Fruit fly (Drosophila melanogaster) whole organism, embryonic: Measurements from ENCODE around the gene blp.

Source experiments
- CG11247 ChIP-seq: fragments of 200-800 bp; sonication (Bioruptor generic); IDR thresholded peaks from 2 replicates; pipeline ENCODE4 v1.3.6; 2022; ENCODE audit warnings: missing biosample characterization, missing genetic modification characterization
- CG11695 ChIP-seq: fragments of 200-800 bp; sonication (Bioruptor generic); IDR thresholded peaks from 3 replicates; pipeline ENCODE4 v1.3.6; 2022; ENCODE audit warnings: missing biosample characterization, missing genetic modification characterization
- CG1233 ChIP-seq: fragments of 200-800 bp; sonication (Bioruptor generic); optimal IDR thresholded peaks from 4 replicates; lab custom pipeline; 2018; ENCODE audit warnings: missing biosample characterization, mild to moderate bottlenecking, missing genetic modification characterization
- CG13287 ChIP-seq: fragments of 200-800 bp; sonication (Bioruptor generic); IDR thresholded peaks from 2 replicates; pipeline ENCODE4 v1.3.6; 2022; ENCODE audit warnings: missing biosample characterization, missing genetic modification characterization; ENCODE audit not compliant: partially characterized antibody
- CG1647 ChIP-seq: fragments of 200-800 bp; sonication (Bioruptor generic); optimal IDR thresholded peaks from 3 replicates; lab custom pipeline; 2016; ENCODE audit warnings: missing biosample characterization, missing genetic modification characterization
- CG16813 ChIP-seq: fragments of 200-800 bp; sonication (Bioruptor generic); IDR thresholded peaks from 3 replicates; pipeline ENCODE4 v1.3.6; 2022; ENCODE audit warnings: missing biosample characterization, missing genetic modification characterization; ENCODE audit not compliant: partially characterized antibody
- CG17328 ChIP-seq: fragments of 200-800 bp; sonication (Bioruptor generic); IDR thresholded peaks from 2 replicates; pipeline ENCODE4 v1.3.6; 2022; ENCODE audit warnings: missing biosample characterization, missing genetic modification characterization
- CG2712 ChIP-seq: fragments of 200-800 bp; optimal IDR thresholded peaks from 3 replicates; lab custom pipeline; 2019; ENCODE audit warnings: missing biosample characterization, mild to moderate bottlenecking, missing genetic modification characterization, moderate library complexity
- CG32532 ChIP-seq: fragments of 200-800 bp; sonication (Bioruptor generic); IDR thresholded peaks from 2 replicates; pipeline ENCODE4 v1.3.6; 2022; ENCODE audit warnings: missing biosample characterization, missing genetic modification characterization
- CG7987 ChIP-seq: fragments of 200-800 bp; sonication (Bioruptor generic); optimal IDR thresholded peaks from 2 replicates; lab custom pipeline; 2018; ENCODE audit warnings: missing biosample characterization, mild to moderate bottlenecking, missing genetic modification characterization, moderate library complexity
- CG8478 ChIP-seq: fragments of >200 bp; optimal IDR thresholded peaks from 2 replicates; lab custom pipeline; 2018
- CG8944 ChIP-seq: fragments of 200-800 bp; sonication (Bioruptor generic); optimal IDR thresholded peaks from 3 replicates; lab custom pipeline; 2016; ENCODE audit warnings: missing biosample characterization, missing genetic modification characterization
- CG9215 ChIP-seq: fragments of 200-800 bp; sonication (Bioruptor generic); IDR thresholded peaks from 2 replicates; pipeline ENCODE4 v1.3.6; 2022; ENCODE audit warnings: missing biosample characterization, missing genetic modification characterization
- D ChIP-seq, 2 experiments: fragments of 200-800 bp in 1 of 2; fragments of >200 bp in 1 of 2; sonication (Bioruptor generic) in 1 of 2; optimal IDR thresholded peaks; 2 replicates in 1 of 2; 3 replicates in 1 of 2; lab custom pipeline; 2017; ENCODE audit warnings: mild to moderate bottlenecking in 1 of 2, missing biosample characterization in 1 of 2, missing genetic modification characterization in 1 of 2, missing genetic modification reagents in 1 of 2
- Drgx ChIP-seq: fragments of 200-800 bp; sonication (Bioruptor generic); IDR thresholded peaks from 2 replicates; pipeline ENCODE4 v1.3.6; 2022; ENCODE audit warnings: missing biosample characterization, missing genetic modification characterization
- HmgD ChIP-seq: fragments of 200-800 bp; sonication (Bioruptor generic); optimal IDR thresholded peaks from 3 replicates; lab custom pipeline; 2016; ENCODE audit warnings: missing biosample characterization, missing genetic modification characterization
- Med ChIP-seq: fragments of 200-800 bp; sonication (Bioruptor generic); peaks from one replicate; lab custom pipeline; 2016; ENCODE audit warnings: missing biosample characterization, missing genetic modification characterization, mild to moderate bottlenecking, inconsistent platforms, moderate library complexity
- NC2β ChIP-seq: fragments of 200-800 bp; sonication (Bioruptor generic); optimal IDR thresholded peaks from 2 replicates; lab custom pipeline; 2016; ENCODE audit warnings: missing biosample characterization, missing genetic modification characterization
- NFAT ChIP-seq: fragments of 200-800 bp; sonication (Bioruptor generic); IDR thresholded peaks from 2 replicates; pipeline ENCODE4 v1.3.6; 2022; ENCODE audit warnings: missing biosample characterization, missing genetic modification characterization
- Pdp1 ChIP-seq, 2 experiments: fragments of 200-800 bp; sonication (Bioruptor generic); optimal IDR thresholded peaks; 3 replicates each; lab custom pipeline; 2016; ENCODE audit warnings: missing biosample characterization in 2 of 2, missing genetic modification characterization in 2 of 2, mild to moderate bottlenecking in 1 of 2, moderate library complexity in 1 of 2
- Ravus ChIP-seq: fragments of 200-800 bp; sonication (Bioruptor generic); IDR thresholded peaks from 2 replicates; pipeline ENCODE4 v1.3.6; 2022; ENCODE audit warnings: missing biosample characterization, missing genetic modification characterization
- Scr ChIP-seq: fragments of 200-800 bp; sonication (Bioruptor generic); IDR thresholded peaks from 2 replicates; pipeline ENCODE4 v1.3.6; 2022; ENCODE audit warnings: missing biosample characterization, missing genetic modification characterization; ENCODE audit not compliant: partially characterized antibody
- Side ChIP-seq: fragments of 200-800 bp; sonication (Bioruptor generic); optimal IDR thresholded peaks from 2 replicates; lab custom pipeline; 2016; ENCODE audit warnings: missing biosample characterization, missing genetic modification characterization
- Xbp1 ChIP-seq: fragments of 200-800 bp; sonication (Bioruptor generic); optimal IDR thresholded peaks from 3 replicates; lab custom pipeline; 2016; ENCODE audit warnings: missing biosample characterization, mild to moderate bottlenecking, missing genetic modification characterization
- ab ChIP-seq: fragments of 200-800 bp; sonication (Bioruptor generic); optimal IDR thresholded peaks from 2 replicates; lab custom pipeline; 2016; ENCODE audit warnings: missing biosample characterization, missing genetic modification characterization
- abd-A ChIP-seq: fragments of 200-800 bp; sonication (Bioruptor generic); optimal IDR thresholded peaks from 3 replicates; lab custom pipeline; 2019; ENCODE audit warnings: missing biosample characterization, mild to moderate bottlenecking, missing genetic modification characterization, moderate library complexity
- ac ChIP-seq: fragments of 200-800 bp; sonication (Bioruptor generic); optimal IDR thresholded peaks from 3 replicates; lab custom pipeline; 2017; ENCODE audit warnings: missing biosample characterization, mild to moderate bottlenecking, missing genetic modification characterization
- ara ChIP-seq: fragments of 200-800 bp; sonication (Bioruptor generic); IDR thresholded peaks from 2 replicates; pipeline ENCODE4 v1.3.6; 2022; ENCODE audit warnings: missing biosample characterization, missing genetic modification characterization
- bbx ChIP-seq: fragments of 200-800 bp; sonication (Bioruptor generic); IDR thresholded peaks from 2 replicates; pipeline ENCODE4 v1.3.6; 2022; ENCODE audit warnings: missing biosample characterization, missing genetic modification characterization; ENCODE audit not compliant: partially characterized antibody
- cad ChIP-seq: fragments of >200 bp; optimal IDR thresholded peaks from 2 replicates; lab custom pipeline; 2017; ENCODE audit warnings: missing biosample characterization, missing genetic modification characterization
- cg ChIP-seq: fragments of 200-800 bp; sonication (Bioruptor generic); optimal IDR thresholded peaks from 3 replicates; lab custom pipeline; 2019; ENCODE audit warnings: missing biosample characterization, mild to moderate bottlenecking, missing genetic modification characterization, moderate library complexity
- chinmo ChIP-seq: fragments of 200-800 bp; sonication (Bioruptor generic); IDR thresholded peaks from 4 replicates; pipeline ENCODE4 v1.3.6; 2022; ENCODE audit warnings: missing biosample characterization, missing genetic modification characterization; ENCODE audit not compliant: partially characterized antibody
- chm ChIP-seq: fragments of 200-800 bp; sonication (Bioruptor generic); IDR thresholded peaks from 2 replicates; pipeline ENCODE4 v1.3.6; 2022; ENCODE audit warnings: missing biosample characterization, missing genetic modification characterization
- gcm ChIP-seq: fragments of 200-800 bp; sonication (Bioruptor generic); optimal IDR thresholded peaks from 2 replicates; lab custom pipeline; 2019; ENCODE audit warnings: missing biosample characterization, mild to moderate bottlenecking, missing genetic modification characterization, moderate library complexity
- gcm2 ChIP-seq: fragments of 200-800 bp; sonication (Bioruptor generic); optimal IDR thresholded peaks from 2 replicates; lab custom pipeline; 2016; ENCODE audit warnings: missing biosample characterization, missing genetic modification characterization
- insv ChIP-seq, 2 experiments: fragments of 200-800 bp; sonication (Bioruptor generic); optimal IDR thresholded peaks; 3 replicates each; lab custom pipeline; 2016 to 2018; ENCODE audit warnings: missing biosample characterization in 2 of 2, missing genetic modification characterization in 2 of 2
- lov ChIP-seq, 2 experiments: fragments of 200-800 bp in 1 of 2; fragments of >200 bp in 1 of 2; sonication (Bioruptor generic) in 1 of 2; IDR thresholded peaks in 1 of 2; optimal IDR thresholded peaks in 1 of 2; 2 replicates in 1 of 2; 3 replicates in 1 of 2; pipeline versions ENCODE4 v1.3.6 to Lab custom; 2017 to 2022; ENCODE audit warnings: missing biosample characterization in 1 of 2, missing genetic modification characterization in 1 of 2
- onecut ChIP-seq: fragments of 200-800 bp; sonication (Bioruptor generic); IDR thresholded peaks from 2 replicates; pipeline ENCODE4 v1.3.6; 2022; ENCODE audit warnings: missing biosample characterization, missing genetic modification characterization
- otp ChIP-seq: fragments of 200-800 bp; sonication (Bioruptor generic); IDR thresholded peaks from 3 replicates; pipeline ENCODE4, ENCODE4 v1.3.6; 2022; ENCODE audit warnings: missing biosample characterization, missing genetic modification characterization
- pb ChIP-seq: fragments of 200-800 bp; sonication (Bioruptor generic); optimal IDR thresholded peaks from 3 replicates; lab custom pipeline; 2016; ENCODE audit warnings: missing biosample characterization, missing genetic modification characterization
- pfk ChIP-seq: fragments of 200-800 bp; sonication (Bioruptor generic); optimal IDR thresholded peaks from 2 replicates; lab custom pipeline; 2018; ENCODE audit warnings: missing biosample characterization, mild to moderate bottlenecking, missing genetic modification characterization, moderate library complexity
- rib ChIP-seq: fragments of 200-800 bp; sonication (Bioruptor generic); IDR thresholded peaks from 2 replicates; pipeline ENCODE4 v1.3.6; 2022; ENCODE audit warnings: missing biosample characterization, missing genetic modification characterization
- sd ChIP-seq: fragments of 200-800 bp; sonication (Bioruptor generic); optimal IDR thresholded peaks from 3 replicates; lab custom pipeline; 2018; ENCODE audit warnings: missing biosample characterization, mild to moderate bottlenecking, missing genetic modification characterization, moderate library complexity
- sob ChIP-seq: fragments of 200-800 bp; sonication (Bioruptor generic); IDR thresholded peaks from 2 replicates; pipeline ENCODE4 v1.3.6; 2022; ENCODE audit warnings: missing biosample characterization, missing genetic modification characterization
- stc ChIP-seq: fragments of 200-800 bp; sonication (Bioruptor generic); IDR thresholded peaks from 2 replicates; pipeline ENCODE4 v1.3.6; 2022; ENCODE audit warnings: missing biosample characterization, missing genetic modification characterization
- tll ChIP-seq, 2 experiments: fragments of 200-800 bp in 1 of 2; fragments of >200 bp in 1 of 2; sonication (Bioruptor generic) in 1 of 2; optimal IDR thresholded peaks; 2 replicates each; lab custom pipeline; 2017 to 2019; ENCODE audit warnings: missing biosample characterization in 2 of 2, missing genetic modification characterization in 2 of 2, mild to moderate bottlenecking in 1 of 2, moderate library complexity in 1 of 2
- unc-4 ChIP-seq: fragments of 200-800 bp; sonication (Bioruptor generic); IDR thresholded peaks from 2 replicates; pipeline ENCODE4 v1.3.6; 2022; ENCODE audit warnings: missing biosample characterization, missing genetic modification characterization; ENCODE audit not compliant: partially characterized antibody
- z ChIP-seq: fragments of 200-800 bp; sonication (Bioruptor generic); IDR thresholded peaks from 3 replicates; pipeline ENCODE4 v1.3.6; 2022; ENCODE audit warnings: missing biosample characterization, missing genetic modification characterization

The blp gene

DNA sequence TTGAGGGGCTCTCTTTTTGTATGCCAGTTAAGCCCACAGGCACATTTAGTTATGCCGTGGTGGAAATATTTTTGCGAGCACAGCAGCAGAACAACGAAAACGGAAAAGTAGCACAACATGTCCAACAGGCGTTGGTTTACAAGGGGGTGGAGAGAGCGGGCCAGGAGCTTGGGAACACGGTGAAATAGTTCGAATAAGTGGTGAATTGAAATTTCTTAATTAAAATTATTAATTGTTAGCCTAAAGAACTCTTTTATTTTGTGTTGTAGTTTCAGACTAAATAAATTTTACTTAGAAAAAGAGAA is 13.5 kb upstream of the blp start (continued):
- TF ChIP-seq pfk (no peak), Pdp1 (GFP tag; optimal IDR thresholded peaks at IDR 0.05; lab: Kevin White, UChicago) (no peak)

DNA sequence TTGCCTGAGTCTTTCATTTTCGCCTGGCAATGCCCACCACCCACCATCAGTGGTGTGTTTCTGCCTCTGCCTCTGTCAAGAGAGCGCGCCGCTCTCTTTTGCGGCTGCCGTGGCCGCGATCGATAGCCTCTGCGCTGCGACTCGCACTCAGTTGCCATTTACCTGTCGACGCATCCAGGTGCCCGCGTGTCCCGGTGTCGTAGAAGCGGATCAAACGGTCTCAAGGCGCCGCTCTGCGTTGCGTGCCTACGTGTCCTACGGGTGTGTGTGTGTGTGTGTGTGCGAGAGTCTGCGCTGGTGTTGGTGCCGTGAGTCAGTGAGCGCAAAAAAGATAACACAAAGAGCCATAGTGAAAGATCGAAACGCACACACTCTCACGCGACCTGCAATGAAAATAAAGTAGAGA is 12.9 kb upstream of the blp start, which contains the start of gene Fbxl7:
Gene Fbxl7 (plus strand): TSS at position 148 of the 406 bp plus-strand sequence.
- TF ChIP-seq sd (tag; lab: Kevin White, UChicago) (peak; percentile 67), gcm2 (GFP tag; lab: Kevin White, UChicago) (no peak), cg (GFP tag; lab: Kevin White, UChicago) (peak; percentile 96), bbx (GFP tag; lab: Robert Waterston, UW) (peak; percentile 51), Side (GFP tag; lab: Kevin White, UChicago) (peak; percentile 60), CG1233 (GFP tag; lab: Kevin White, UChicago) (no peak), z (GFP tag; lab: Robert Waterston, UW) (peak; percentile 93), CG8478 (peak; percentile 87), gcm (GFP tag; lab: Kevin White, UChicago) (peak; percentile 16), NFAT (GFP tag; lab: Robert Waterston, UW) (0 out of 2 replicates have a peak, but pooled peaks have one; percentile 30), CG2712 (tag; lab: Kevin White, UChicago) (peak; percentile 4), CG13287 (peak; percentile 11; the same call in 1 of the 2 replicates), tll (GFP tag; optimal IDR thresholded peaks at IDR 0.05; lab: Kevin White, UChicago) (peak in 1 of 2 experiments; percentile 89), D (optimal IDR thresholded peaks at IDR 0.05; lab: Kevin White, UChicago) (peak; percentile 73), D (GFP tag; optimal IDR thresholded peaks at IDR 0.05; lab: Kevin White, UChicago) (no peak), ac (peak; percentile 13), onecut (peak; percentile 86), NC2β (peak; percentile 17), CG11695 (GFP tag; lab: Robert Waterston, UW) (0 out of 3 replicates have a peak, but pooled peaks have one; percentile 34), ab (GFP tag; lab: Kevin White, UChicago) (no peak), sob (GFP tag; lab: Robert Waterston, UW) (0 out of 2 replicates have a peak, but pooled peaks have one; percentile 6), rib (GFP tag; lab: Robert Waterston, UW) (peak; percentile 64), stc (GFP tag; lab: Robert Waterston, UW) (no peak), Ravus (GFP tag; lab: Robert Waterston, UW) (no peak), chinmo (GFP tag; lab: Robert Waterston, UW) (0 out of 4 replicates have a peak, but pooled peaks have one; percentile 56), CG7987 (GFP tag; lab: Kevin White, UChicago) (peak; percentile 14), CG8944 (peak; percentile 7), Med (GFP tag; lab: Kevin White, UChicago) (peak; percentile 77), insv (GFP tag; optimal IDR thresholded peaks at IDR 0.05; lab: Kevin White, UChicago) (no peak), pb (GFP tag; lab: Kevin White, UChicago) (peak; percentile 17), otp (GFP tag; lab: Robert Waterston, UW) (no peak), lov (optimal IDR thresholded peaks at IDR 0.05; lab: Kevin White, UChicago) (no peak), lov (GFP tag; IDR thresholded peaks at IDR 0.05; lab: Robert Waterston, UW) (peak; percentile 52; the same call in 1 of the 3 replicates), Drgx (peak; percentile 23; the same call in 1 of the 2 replicates), cad (GFP tag; lab: Kevin White, UChicago) (no peak), abd-A (tag; lab: Kevin White, UChicago) (peak; percentile 8), CG17328 (GFP tag; lab: Robert Waterston, UW) (0 out of 2 replicates have a peak, but pooled peaks have one; percentile 18), ara (peak; percentile 29; the same call in 1 of the 2 replicates), CG1647 (GFP tag; lab: Kevin White, UChicago) (no peak), HmgD (GFP tag; lab: Kevin White, UChicago) (peak; percentile 45), chm (peak; percentile 75), CG16813 (0 out of 3 replicates have a peak, but pooled peaks have one; percentile 23), CG9215 (GFP tag; lab: Robert Waterston, UW) (peak; percentile 62), Xbp1 (GFP tag; lab: Kevin White, UChicago) (peak; percentile 49), CG32532 (GFP tag; lab: Robert Waterston, UW) (0 out of 2 replicates have a peak, but pooled peaks have one; percentile 26), unc-4 (GFP tag; lab: Robert Waterston, UW) (peak; percentile 26; the same call in 1 of the 2 replicates), CG11247 (peak; percentile 83), Scr (GFP tag; lab: Robert Waterston, UW) (no peak)
